Fruit fly (Drosophila melanogaster): ENCODE results near the gene CG13996.
A peak's percentile ranks its signal among the peaks of the same experiment; 100 is the strongest.

The CG13996 gene

DNA sequence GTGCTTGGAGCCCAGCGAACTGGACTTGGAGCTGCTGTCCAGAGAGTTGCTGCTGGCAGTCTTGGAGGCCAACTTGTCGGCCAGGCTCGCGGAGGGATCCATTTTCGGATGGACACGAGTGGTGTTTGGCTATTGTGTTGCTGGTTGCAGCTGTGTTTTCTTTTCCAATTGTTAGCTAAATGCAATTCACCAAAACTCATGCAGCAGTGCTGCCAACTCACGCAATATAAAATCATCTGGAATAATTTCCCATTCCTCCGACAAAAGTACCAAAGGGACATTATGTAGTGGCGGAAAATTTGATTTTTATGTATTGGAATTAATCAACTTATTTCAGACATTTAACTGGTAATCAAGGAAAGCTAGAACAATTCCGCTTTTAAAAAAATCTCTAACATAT is 16.1 kb downstream of the CG13996 start, which contains the start of gene mtm:
mtm (minus strand) TSS at position 306 of the 400 bp plus-strand sequence.
- TF ChIP-seq CG8301 (tag; optimal IDR thresholded peaks at IDR 0.05), result no peak

DNA sequence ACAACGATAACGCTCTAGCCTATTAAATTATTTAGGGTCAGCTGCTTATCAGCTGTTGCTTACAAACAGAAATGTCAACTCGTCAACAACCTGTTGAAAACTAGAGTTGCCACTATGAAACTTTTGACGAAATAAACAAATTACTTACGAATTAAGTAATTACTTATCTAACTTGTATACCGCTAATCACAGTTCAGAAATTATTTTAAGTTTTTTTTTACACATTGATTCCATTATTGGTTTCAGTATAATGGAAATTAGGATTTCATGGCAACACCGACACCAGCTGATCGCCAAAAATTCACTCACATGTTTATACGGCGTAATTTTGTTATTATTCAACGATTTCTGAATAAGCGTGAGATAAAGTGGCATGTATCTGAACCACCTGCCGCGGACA is 17.2 kb downstream of the CG13996 start, which contains the start of the genes CG9117 and CG31643:
CG9117 (minus strand) TSS at position 73 of the 400 bp plus-strand sequence.
CG31643 (plus strand) TSS at position 288 of the 400 bp plus-strand sequence.
- TF ChIP-seq CG8301 (tag; optimal IDR thresholded peaks at IDR 0.05) (no peak), gl (tag; optimal IDR thresholded peaks at IDR 0.05) (no peak), CG8159 (tag; optimal IDR thresholded peaks at IDR 0.05) (no peak), Pif1A (GFP tag; optimal IDR thresholded peaks at IDR 0.05) (no peak), Snoo (tag; optimal IDR thresholded peaks at IDR 0.05) (peak; percentile 8), Ets98B (GFP tag; IDR thresholded peaks at IDR 0.05) (peak; percentile 41), CG14655 (GFP tag; optimal IDR thresholded peaks at IDR 0.05) (no peak), rn (GFP tag; IDR thresholded peaks at IDR 0.05) (no peak), CG17806 (tag; optimal IDR thresholded peaks at IDR 0.05) (peak; percentile 39), CG9948 (tag; optimal IDR thresholded peaks at IDR 0.05) (peak; percentile 24), CG34367 (tag; optimal IDR thresholded peaks at IDR 0.05) (no peak), CG32121 (GFP tag; IDR thresholded peaks at IDR 0.05) (no peak), CG10348 (GFP tag; IDR thresholded peaks at IDR 0.05) (no peak), EcR (GFP tag; optimal IDR thresholded peaks at IDR 0.05) (no peak), CG12605 (GFP tag; IDR thresholded peaks at IDR 0.05) (peak; percentile 78; the same call in 1 of the 2 replicates), Pif1B (GFP tag; optimal IDR thresholded peaks at IDR 0.05) (no peak), fd96Ca (GFP tag; IDR thresholded peaks at IDR 0.05) (no peak), CG13204 (GFP tag; optimal IDR thresholded peaks at IDR 0.05) (no peak), CG15710 (tag; optimal IDR thresholded peaks at IDR 0.05) (peak; percentile 68), CG4496 (GFP tag; IDR thresholded peaks at IDR 0.05) (no peak; the same call in 2 of the 3 replicates), D1 (tag; optimal IDR thresholded peaks at IDR 0.05) (no peak)

DNA sequence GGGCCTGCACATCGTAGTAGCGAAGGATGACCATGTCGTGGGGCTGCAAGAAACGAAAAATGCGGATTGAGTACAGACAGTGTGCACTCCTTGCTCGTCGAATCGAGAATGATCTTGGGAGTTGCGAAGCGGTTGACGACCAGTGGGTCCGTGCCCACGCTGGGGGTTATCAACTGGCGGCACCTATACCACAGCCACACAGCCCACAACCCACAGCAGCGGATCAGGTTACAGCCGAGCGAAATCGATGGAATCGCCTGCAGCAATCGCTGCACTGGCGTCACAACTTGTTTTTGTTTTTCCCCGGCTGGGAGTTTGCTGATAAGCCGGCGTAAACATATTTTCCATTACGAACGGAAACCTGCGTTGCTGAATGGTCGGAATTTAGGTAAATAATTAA is 24.8 kb downstream of the CG13996 start:
- TF ChIP-seq CG15710 (tag; optimal IDR thresholded peaks at IDR 0.05) (no peak), CG32121 (GFP tag; IDR thresholded peaks at IDR 0.05) (no peak), CG12605 (GFP tag; IDR thresholded peaks at IDR 0.05) (no peak), CG8301 (tag; optimal IDR thresholded peaks at IDR 0.05) (no peak), CG4496 (GFP tag; IDR thresholded peaks at IDR 0.05) (no peak), CG10348 (GFP tag; IDR thresholded peaks at IDR 0.05) (no peak), EcR (GFP tag; optimal IDR thresholded peaks at IDR 0.05) (no peak), CG14655 (GFP tag; optimal IDR thresholded peaks at IDR 0.05) (no peak), gl (tag; optimal IDR thresholded peaks at IDR 0.05) (no peak), Pif1A (GFP tag; optimal IDR thresholded peaks at IDR 0.05) (no peak), D1 (tag; optimal IDR thresholded peaks at IDR 0.05) (no peak), CG34367 (tag; optimal IDR thresholded peaks at IDR 0.05) (no peak), CG13204 (GFP tag; optimal IDR thresholded peaks at IDR 0.05) (no peak)

DNA sequence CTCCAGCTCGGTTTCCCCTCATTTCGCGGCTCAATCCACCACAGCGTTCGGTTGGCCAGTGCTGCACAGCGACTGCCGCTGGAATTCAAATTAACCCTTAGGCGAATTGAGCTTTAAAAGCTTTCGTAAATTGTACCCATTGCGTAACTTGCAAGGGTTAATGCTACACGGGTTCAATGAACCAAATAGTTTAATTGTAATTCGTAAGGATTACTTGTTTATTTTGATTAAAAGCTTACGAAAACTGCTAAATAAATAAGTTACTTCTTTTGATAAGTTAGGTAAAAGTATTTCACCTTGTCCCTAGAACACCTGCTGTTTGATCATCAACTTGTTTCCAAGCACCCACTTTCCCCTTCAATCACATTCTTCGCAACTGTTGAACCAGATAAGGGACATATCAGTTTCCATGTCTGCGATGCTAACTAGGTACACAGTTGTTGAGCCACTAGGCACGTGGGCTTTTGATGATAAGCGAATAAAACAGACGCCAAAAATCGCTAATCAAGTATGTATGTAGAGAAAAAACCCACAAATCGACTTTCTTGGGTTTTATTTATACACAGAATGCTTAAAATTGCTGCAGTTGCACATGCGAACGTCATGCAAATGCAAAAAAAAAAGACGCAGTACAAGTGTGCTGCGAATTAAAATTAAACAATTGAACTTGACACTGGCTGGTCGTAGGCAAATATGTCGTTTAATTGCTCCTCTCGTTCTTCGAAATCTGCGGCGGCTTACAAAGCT is 25.5 kb downstream of the CG13996 start, which contains the start of gene Pfas:
Pfas (minus strand) TSS at position 79 of the 747 bp plus-strand sequence.
- TF ChIP-seq EcR (GFP tag; optimal IDR thresholded peaks at IDR 0.05) (peak; percentile 96), CG8301 (tag; optimal IDR thresholded peaks at IDR 0.05) (peak; percentile 50), CG17806 (tag; optimal IDR thresholded peaks at IDR 0.05) (peak; percentile 51), CG15710 (tag; optimal IDR thresholded peaks at IDR 0.05) (peak; percentile 53), CG32121 (GFP tag; IDR thresholded peaks at IDR 0.05) (peak; percentile 61), gl (tag; optimal IDR thresholded peaks at IDR 0.05) (peak; percentile 3), fd96Ca (GFP tag; IDR thresholded peaks at IDR 0.05) (peak; percentile 68; the same call in 2 of the 3 replicates), D1 (tag; optimal IDR thresholded peaks at IDR 0.05) (no peak), CG4496 (GFP tag; IDR thresholded peaks at IDR 0.05) (peak; percentile 60; the same call in 1 of the 3 replicates), CG34367 (tag; optimal IDR thresholded peaks at IDR 0.05) (peak; percentile 28), CG14655 (GFP tag; optimal IDR thresholded peaks at IDR 0.05) (no peak), CG13204 (GFP tag; optimal IDR thresholded peaks at IDR 0.05) (no peak), Pif1A (GFP tag; optimal IDR thresholded peaks at IDR 0.05) (no peak), Snoo (tag; optimal IDR thresholded peaks at IDR 0.05) (peak; percentile 46), Pif1B (GFP tag; optimal IDR thresholded peaks at IDR 0.05) (no peak), CG10348 (GFP tag; IDR thresholded peaks at IDR 0.05) (no peak), CG9948 (tag; optimal IDR thresholded peaks at IDR 0.05) (peak; percentile 35), Ets98B (GFP tag; IDR thresholded peaks at IDR 0.05) (peak; percentile 65), rn (GFP tag; IDR thresholded peaks at IDR 0.05) (no peak), CG8159 (tag; optimal IDR thresholded peaks at IDR 0.05) (peak; percentile 50), CG12605 (GFP tag; IDR thresholded peaks at IDR 0.05) (no peak)

DNA sequence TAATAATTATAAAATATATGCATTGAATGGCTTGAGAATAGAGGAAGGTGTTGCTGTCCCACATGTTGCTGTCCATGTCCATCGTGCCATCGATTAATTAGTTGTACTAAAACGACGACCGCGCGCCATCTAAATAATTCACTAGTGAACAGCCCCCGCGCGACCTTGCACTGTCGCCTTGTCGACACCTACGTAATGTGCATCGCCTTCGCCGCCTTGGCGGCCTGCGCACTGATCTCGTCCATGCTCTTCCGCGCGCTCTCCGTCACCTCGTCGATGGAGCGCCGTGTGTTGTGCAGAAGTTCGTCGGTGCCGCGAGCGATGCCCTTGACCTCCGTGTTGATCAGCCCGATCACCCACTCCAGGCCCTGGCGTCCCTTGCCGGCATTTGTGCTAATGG is 26.2 kb downstream of the CG13996 start:
- TF ChIP-seq CG13204 (GFP tag; optimal IDR thresholded peaks at IDR 0.05) (no peak), CG14655 (GFP tag; optimal IDR thresholded peaks at IDR 0.05) (no peak), EcR (GFP tag; optimal IDR thresholded peaks at IDR 0.05) (no peak), rn (GFP tag; IDR thresholded peaks at IDR 0.05) (no peak), Ets98B (GFP tag; IDR thresholded peaks at IDR 0.05) (no peak), CG8159 (tag; optimal IDR thresholded peaks at IDR 0.05) (no peak), CG9948 (tag; optimal IDR thresholded peaks at IDR 0.05) (no peak)

All from whole organism, pupa.